Worm (Caenorhabditis elegans) whole organism, L4 larva: ENCODE results near the gene sds-22.

Source experiments
- F37D6.2 ChIP-seq: sonication (generic microtip); optimal IDR thresholded peaks from 2 replicates; lab custom pipeline; 2016; ENCODE audit warnings: mild to moderate bottlenecking, missing genetic modification characterization, missing compliant biosample characterization
- Y105C5A.15 ChIP-seq: fragments of 200-800 bp; sonication (Bioruptor generic); IDR thresholded peaks from 2 replicates; pipeline ENCODE4 v1.3.6; 2022; ENCODE audit warnings: missing genetic modification characterization, missing compliant biosample characterization
- Y5F2A.4 ChIP-seq: fragments of 200-800 bp; sonication (Bioruptor generic); optimal IDR thresholded peaks from 2 replicates; lab custom pipeline; 2018; ENCODE audit warnings: mild to moderate bottlenecking, missing genetic modification characterization, missing compliant biosample characterization
- Y75B8A.6 ChIP-seq: fragments of 200-800 bp; sonication (Bioruptor generic); IDR thresholded peaks from 2 replicates; pipeline ENCODE4 v1.3.6; 2022; ENCODE audit warnings: missing genetic modification reagents, missing genetic modification characterization, missing compliant biosample characterization
- aha-1 ChIP-seq: fragments of 150-350 bp; peaks from one replicate; lab custom pipeline; 2014; ENCODE audit warnings: missing biosample characterization, missing genetic modification characterization
- ama-1 ChIP-seq: fragments of 150-350 bp; optimal IDR thresholded peaks from 2 replicates; lab custom pipeline; 2014; ENCODE audit warnings: inconsistent platforms, mixed read lengths
- ceh-44 ChIP-seq: fragments of 200-800 bp; sonication (Bioruptor generic); IDR thresholded peaks from 2 replicates; pipeline ENCODE4 v1.3.6; 2022; ENCODE audit warnings: missing genetic modification reagents, missing genetic modification characterization, missing compliant biosample characterization
- cey-2 ChIP-seq: sonication (generic microtip); optimal IDR thresholded peaks from 3 replicates; lab custom pipeline; 2017; ENCODE audit warnings: missing genetic modification characterization, mild to moderate bottlenecking, missing compliant biosample characterization, antibody characterized with exemption, borderline replicate concordance; ENCODE audit not compliant: insufficient read depth
- ctbp-1 ChIP-seq: fragments of 200-800 bp; sonication (Bioruptor generic); IDR thresholded peaks from 2 replicates; pipeline ENCODE4 v1.3.6; 2022; ENCODE audit warnings: missing genetic modification reagents, missing genetic modification characterization, missing compliant biosample characterization
- daf-16 ChIP-seq, 3 experiments: sonication (generic microtip); optimal IDR thresholded peaks; 2 replicates each; lab custom pipeline; 2016 to 2017; ENCODE audit warnings: missing genetic modification characterization in 3 of 3, missing genetic modification reagents in 3 of 3, mild to moderate bottlenecking in 2 of 3, missing compliant biosample characterization in 2 of 3, missing biosample characterization in 1 of 3, moderate library complexity in 1 of 3
- hif-1 ChIP-seq, 2 experiments: sonication (generic microtip); optimal IDR thresholded peaks; 2 replicates each; lab custom pipeline; 2016 to 2017; ENCODE audit warnings: missing compliant biosample characterization in 2 of 2, missing genetic modification characterization in 2 of 2, missing genetic modification reagents in 2 of 2, missing genotype in 2 of 2, mild to moderate bottlenecking in 1 of 2
- hlh-11 ChIP-seq: fragments of 200-800 bp; sonication (Bioruptor generic); optimal IDR thresholded peaks from 2 replicates; lab custom pipeline; 2018; ENCODE audit warnings: mild to moderate bottlenecking, missing genetic modification characterization, missing compliant biosample characterization
- lim-7 ChIP-seq: fragments of 200-800 bp; sonication (Bioruptor generic); IDR thresholded peaks from 2 replicates; pipeline ENCODE4 v1.3.6; 2022; ENCODE audit warnings: missing genetic modification characterization, missing compliant biosample characterization
- lin-1 ChIP-seq: fragments of 200-800 bp; sonication (Bioruptor generic); IDR thresholded peaks from 2 replicates; pipeline ENCODE4 v1.3.6; 2022; ENCODE audit warnings: missing genetic modification reagents, missing genetic modification characterization, missing compliant biosample characterization
- lin-13 ChIP-seq: fragments of 150-350 bp; optimal IDR thresholded peaks from 2 replicates; lab custom pipeline; 2014; ENCODE audit warnings: missing biosample characterization, missing genetic modification reagents, missing genetic modification characterization
- lin-15B ChIP-seq: fragments of 150-350 bp; sonication (generic microtip); optimal IDR thresholded peaks from 3 replicates; lab custom pipeline; 2014; ENCODE audit warnings: missing biosample characterization, missing genetic modification characterization
- lin-38 ChIP-seq: fragments of 200-800 bp; sonication (Bioruptor generic); IDR thresholded peaks from 2 replicates; pipeline ENCODE4 v1.3.6; 2022; ENCODE audit warnings: missing genetic modification reagents, missing genetic modification characterization, missing compliant biosample characterization
- mdl-1 ChIP-seq, 2 experiments: fragments of 150-350 bp in 1 of 2; sonication (generic microtip) in 1 of 2; optimal IDR thresholded peaks; 2 replicates each; lab custom pipeline; 2014 to 2017; ENCODE audit warnings: missing biosample characterization in 2 of 2, missing genetic modification characterization in 2 of 2
- mdt-29 ChIP-seq: fragments of 200-800 bp; sonication (Bioruptor generic); IDR thresholded peaks from 2 replicates; pipeline ENCODE4 v1.3.6; 2022; ENCODE audit warnings: missing genetic modification reagents, missing genetic modification characterization, missing compliant biosample characterization
- mes-2 ChIP-seq: sonication (generic microtip); optimal IDR thresholded peaks from 2 replicates; lab custom pipeline; 2016; ENCODE audit warnings: missing genotype, mild to moderate bottlenecking, missing genetic modification characterization, missing compliant biosample characterization; ENCODE audit not compliant: poor library complexity, severe bottlenecking
- mxl-2 ChIP-seq: fragments of 200-800 bp; sonication (Bioruptor generic); conservative IDR thresholded peaks from 2 replicates; pipeline ENCODE4 v1.3.6; 2022; ENCODE audit warnings: missing genetic modification reagents, missing genetic modification characterization, missing compliant biosample characterization
- nhr-11 ChIP-seq: fragments of 150-350 bp; optimal IDR thresholded peaks from 2 replicates; lab custom pipeline; 2014; ENCODE audit warnings: missing biosample characterization, missing genetic modification characterization
- nhr-25 ChIP-seq: sonication (generic microtip); optimal IDR thresholded peaks from 2 replicates; lab custom pipeline; 2017; ENCODE audit warnings: missing genetic modification characterization, mild to moderate bottlenecking, missing compliant biosample characterization, antibody characterized with exemption, moderate library complexity, borderline replicate concordance; ENCODE audit not compliant: insufficient read depth
- nhr-48 ChIP-seq: sonication (generic microtip); optimal IDR thresholded peaks from 2 replicates; lab custom pipeline; 2016; ENCODE audit warnings: mild to moderate bottlenecking, missing genetic modification characterization, missing compliant biosample characterization
- nhr-6 ChIP-seq: fragments of 150-350 bp; optimal IDR thresholded peaks from 2 replicates; lab custom pipeline; 2014; ENCODE audit warnings: missing biosample characterization, missing genetic modification characterization
- pha-4 ChIP-seq, 2 experiments: fragments of 150-350 bp in 1 of 2; fragments of 200-800 bp in 1 of 2; sonication (Bioruptor generic) in 1 of 2; IDR thresholded peaks in 1 of 2; optimal IDR thresholded peaks in 1 of 2; 2 replicates each; pipeline versions ENCODE4 v1.3.6 to Lab custom; 2014 to 2022; ENCODE audit warnings: missing genetic modification characterization in 2 of 2, missing genetic modification reagents in 2 of 2, missing biosample characterization in 1 of 2, missing compliant biosample characterization in 1 of 2
- sdz-12 ChIP-seq: fragments of 200-800 bp; sonication (Bioruptor generic); optimal IDR thresholded peaks from 2 replicates; lab custom pipeline; 2018; ENCODE audit warnings: mild to moderate bottlenecking, missing genetic modification characterization, missing compliant biosample characterization
- set-16 ChIP-seq: fragments of 200-800 bp; sonication (Bioruptor generic); IDR thresholded peaks from 2 replicates; pipeline ENCODE4 v1.3.6; 2022; ENCODE audit warnings: missing genetic modification reagents, missing genetic modification characterization, missing compliant biosample characterization
- snpc-1.2 ChIP-seq: fragments of 200-800 bp; sonication (Bioruptor generic); IDR thresholded peaks from 2 replicates; pipeline ENCODE4 v1.3.6; 2022; ENCODE audit warnings: missing genetic modification reagents, missing genetic modification characterization, missing compliant biosample characterization
- snpc-4 ChIP-seq: fragments of 150-350 bp; optimal IDR thresholded peaks from 2 replicates; lab custom pipeline; 2014; ENCODE audit warnings: missing biosample characterization, missing genetic modification characterization
- spr-3 ChIP-seq: fragments of 200-800 bp; sonication (Bioruptor generic); optimal IDR thresholded peaks from 2 replicates; lab custom pipeline; 2018; ENCODE audit warnings: mild to moderate bottlenecking, missing genetic modification characterization, missing compliant biosample characterization
- tag-97 ChIP-seq: fragments of 200-800 bp; sonication (Bioruptor generic); IDR thresholded peaks from 2 replicates; pipeline ENCODE4 v1.3.6; 2022; ENCODE audit warnings: missing genetic modification characterization, missing compliant biosample characterization
- tra-1 ChIP-seq: fragments of 200-800 bp; sonication (Bioruptor generic); IDR thresholded peaks from 2 replicates; pipeline ENCODE4 v1.3.6; 2022; ENCODE audit warnings: missing genetic modification reagents, missing genetic modification characterization, missing compliant biosample characterization
- unc-39 ChIP-seq: sonication (generic microtip); optimal IDR thresholded peaks from 2 replicates; lab custom pipeline; 2017; ENCODE audit warnings: missing biosample characterization, missing genetic modification characterization
- unc-62 ChIP-seq, 3 experiments: fragments of 150-350 bp in 1 of 3; sonication (generic microtip); optimal IDR thresholded peaks in 2 of 3; peaks in 1 of 3; 1 replicate in 1 of 3; 2 replicates in 2 of 3; lab custom pipeline; 2014 to 2017; ENCODE audit warnings: missing biosample characterization in 3 of 3, missing genetic modification characterization in 3 of 3, missing genetic modification reagents in 3 of 3, missing genotype in 1 of 3
- vab-7 ChIP-seq: fragments of 200-800 bp; sonication (Bioruptor generic); IDR thresholded peaks from 2 replicates; pipeline ENCODE4 v1.3.6; 2022; ENCODE audit warnings: missing genetic modification reagents, missing genetic modification characterization, missing compliant biosample characterization
- zip-2 ChIP-seq: fragments of 150-350 bp; optimal IDR thresholded peaks from 2 replicates; lab custom pipeline; 2014; ENCODE audit warnings: missing biosample characterization, missing genetic modification characterization
- ztf-7 ChIP-seq: fragments of 150-350 bp; optimal IDR thresholded peaks from 2 replicates; lab custom pipeline; 2014; ENCODE audit warnings: missing biosample characterization, missing genetic modification characterization

The sds-22 gene

DNA sequence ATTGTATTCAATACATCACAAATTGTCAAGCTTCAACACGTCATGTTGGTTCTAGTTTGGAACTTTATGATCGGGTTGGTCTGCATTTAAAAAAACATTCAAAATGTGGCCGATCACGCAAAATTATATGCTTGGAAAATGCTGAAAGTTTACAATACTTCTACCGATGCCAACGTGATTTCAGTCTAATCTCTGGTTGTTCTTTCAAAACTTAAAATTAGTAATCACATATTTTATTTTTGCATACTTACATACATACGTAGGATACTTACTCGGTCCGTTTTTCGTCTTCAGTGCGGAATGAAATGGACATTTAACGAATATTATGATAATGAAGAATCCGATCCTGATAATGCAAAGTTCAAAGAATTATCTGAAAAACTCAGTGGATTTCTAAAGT lies 33.1 kb upstream of the sds-22 start, which contains the start of gene srw-62:
Gene srw-62, plus strand, starts transcription at position 301 of the 400 bp plus-strand sequence.
- TF ChIP-seq ceh-44 (no peak), aha-1 (tag; lab: Kevin White, UChicago) (peak; percentile 4)

DNA sequence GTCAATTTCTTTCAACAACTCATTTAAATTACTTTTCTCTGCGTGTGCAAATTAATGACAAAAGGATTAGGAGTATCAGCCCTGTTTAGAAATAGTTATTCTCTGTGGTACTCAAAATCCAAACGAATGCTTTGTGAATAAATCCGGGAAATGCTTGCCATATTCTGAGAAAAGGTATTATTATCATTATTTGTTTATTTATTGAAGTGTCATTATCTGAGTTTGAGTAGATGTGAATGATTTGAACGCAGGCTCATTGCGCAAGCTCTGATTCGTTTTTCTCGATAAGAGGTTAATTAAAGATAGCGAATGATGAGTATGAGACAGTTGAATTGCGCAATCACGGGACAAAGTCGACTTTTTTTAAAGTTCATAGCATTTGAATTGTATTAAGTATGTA lies 30.3 kb upstream of the sds-22 start:
- no peak for TF ChIP-seq sdz-12 (GFP tag; lab: Kevin White, UChicago)
- peak in 1 of 2 experiments; percentile 89 for TF ChIP-seq unc-62 (GFP tag; optimal IDR thresholded peaks at IDR 0.05 in 1 of 2; lab: Kevin White, UChicago)
- TF ChIP-seq unc-62 (tag; optimal IDR thresholded peaks at IDR 0.05; lab: Kevin White, UChicago), result no peak
- TF ChIP-seq aha-1 (tag; lab: Kevin White, UChicago), result peak; percentile 66

DNA sequence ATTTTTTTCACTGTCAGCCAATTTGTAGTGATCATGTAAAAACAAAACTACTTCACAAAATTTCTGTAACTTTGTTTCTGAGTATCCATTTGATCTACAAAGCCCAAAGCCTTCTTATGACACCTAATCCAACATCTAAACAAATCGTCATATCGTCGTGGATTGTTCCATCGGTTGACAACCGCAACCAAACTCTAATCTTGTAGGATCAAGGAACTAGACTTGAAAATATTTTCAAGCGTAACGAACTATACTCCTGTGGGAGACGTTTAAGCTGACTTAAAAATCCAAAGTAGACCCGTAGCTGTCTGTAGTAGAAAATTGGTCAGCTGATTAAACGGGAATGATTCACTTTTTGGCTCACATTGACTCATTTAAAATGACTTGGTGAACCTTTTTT lies 28.6 kb upstream of the sds-22 start:
- TF ChIP-seq spr-3 (no peak), nhr-6 (tag; lab: Kevin White, UChicago) (no peak), nhr-25 (no peak), zip-2 (tag; lab: Kevin White, UChicago) (no peak), vab-7 (no peak), unc-62 (GFP tag; optimal IDR thresholded peaks at IDR 0.05 in 1 of 2; lab: Kevin White, UChicago) (peak in 1 of 2 experiments; percentile 92), unc-62 (tag; optimal IDR thresholded peaks at IDR 0.05; lab: Kevin White, UChicago) (no peak), F37D6.2 (tag; lab: Kevin White, UChicago) (no peak)

DNA sequence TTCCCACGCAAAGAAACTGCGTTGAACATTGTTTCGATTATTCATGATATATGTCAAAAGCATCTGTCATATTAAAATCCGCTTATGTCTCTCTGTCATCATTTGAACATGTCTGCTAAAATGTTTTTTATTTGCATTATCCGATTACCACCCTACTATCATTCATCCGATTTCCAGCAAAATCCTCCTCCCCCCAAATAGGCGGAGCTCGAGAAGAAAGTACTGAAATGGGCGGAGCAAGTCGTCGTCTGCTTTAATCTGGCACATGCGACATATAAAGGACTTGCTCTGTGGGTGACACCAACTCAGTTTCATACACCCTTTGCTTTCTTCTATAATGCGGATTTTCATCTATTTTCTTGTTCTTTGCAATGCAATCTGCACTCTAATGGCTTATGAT lies 26.1 kb upstream of the sds-22 start, which contains the start of gene T09A5.14:
Gene T09A5.14, plus strand, starts transcription at position 301 of the 400 bp plus-strand sequence.
- TF ChIP-seq Y5F2A.4 (GFP tag; lab: Kevin White, UChicago) (no peak), Y105C5A.15 (GFP tag; lab: Robert Waterston, UW) (no peak), ctbp-1 (GFP tag; lab: Robert Waterston, UW) (no peak), daf-16 (GFP tag; optimal IDR thresholded peaks at IDR 0.05; lab: Kevin White, UChicago) (no peak), daf-16 (tag; optimal IDR thresholded peaks at IDR 0.05; lab: Kevin White, UChicago) (no peak), nhr-25 (no peak), F37D6.2 (tag; lab: Kevin White, UChicago) (no peak), ztf-7 (no peak), lin-38 (GFP tag; lab: Robert Waterston, UW) (no peak), snpc-1.2 (no peak)
- TF ChIP-seq, all 104 proteins: peak for 0

DNA sequence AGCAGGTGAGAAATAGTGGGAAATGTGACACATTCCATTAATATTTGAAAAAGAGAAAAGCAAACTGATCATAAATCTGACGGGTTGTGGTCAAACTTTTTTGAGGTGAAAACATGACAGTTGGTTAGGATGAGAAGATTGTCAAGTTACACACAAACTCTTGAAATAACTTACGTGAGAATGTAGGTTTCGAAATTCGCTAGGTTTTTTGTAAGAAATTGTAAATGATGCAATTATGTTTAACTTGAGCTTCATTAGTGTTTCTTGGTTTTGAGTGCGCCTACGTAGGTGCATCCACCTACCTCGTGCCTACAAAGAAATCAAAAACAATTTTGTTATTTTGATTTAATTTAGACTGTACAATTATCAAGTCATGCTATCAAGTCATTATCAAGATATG lies 22.9 kb upstream of the sds-22 start, which contains the start of gene cex-2:
Gene cex-2, minus strand, starts transcription at position 101 of the 400 bp plus-strand sequence.
- TF ChIP-seq ama-1 (lab: Kevin White, UChicago), result no peak
- no peak for TF ChIP-seq mes-2 (tag; lab: Kevin White, UChicago)
- TF ChIP-seq lim-7, result no peak
- no peak for TF ChIP-seq nhr-11 (tag; lab: Kevin White, UChicago)
- no peak for TF ChIP-seq lin-13 (GFP tag; lab: Kevin White, UChicago)
- no peak for TF ChIP-seq Y5F2A.4 (GFP tag; lab: Kevin White, UChicago)
- TF ChIP-seq nhr-48 (tag; lab: Kevin White, UChicago), result no peak
- no peak for TF ChIP-seq lin-1 (GFP tag; lab: Robert Waterston, UW)
- no peak for TF ChIP-seq ctbp-1 (GFP tag; lab: Robert Waterston, UW)
- TF ChIP-seq lin-15B (tag; lab: Kevin White, UChicago), result no peak
- no peak for TF ChIP-seq mdt-29 (GFP tag; lab: Robert Waterston, UW)
- no peak for TF ChIP-seq cey-2
- TF ChIP-seq, all 104 proteins: peak for 0

DNA sequence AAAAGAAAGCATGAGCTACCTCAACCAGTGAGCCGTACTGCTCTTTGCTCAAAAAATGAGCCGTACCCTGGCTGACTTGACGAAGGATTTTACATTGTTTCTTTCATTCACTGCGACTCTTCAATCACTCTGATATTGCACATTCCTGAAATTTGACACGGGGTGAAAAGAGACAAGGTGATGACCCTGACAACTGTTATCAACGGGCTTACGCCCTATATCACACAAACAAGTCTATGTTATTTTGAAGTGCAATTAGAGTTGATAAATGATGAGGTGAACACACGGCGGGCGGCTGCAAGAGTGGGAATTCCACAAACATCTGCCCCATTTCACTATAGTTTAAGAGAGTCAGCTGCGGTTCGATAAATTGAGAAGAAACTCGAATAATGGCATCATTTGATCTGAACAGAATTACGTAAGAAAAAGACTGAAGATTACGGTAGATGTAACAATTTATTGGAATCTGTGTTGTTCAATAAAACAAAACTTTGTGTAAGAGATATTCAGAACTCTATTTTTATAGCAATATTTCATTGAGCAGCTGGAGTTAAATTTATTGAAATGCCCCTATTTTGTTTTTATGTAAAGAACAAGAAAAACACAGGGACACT lies 21.5 kb upstream of the sds-22 start:
- TF ChIP-seq snpc-4 (tag; lab: Kevin White, UChicago), result no peak
- no peak for TF ChIP-seq unc-39
- no peak for TF ChIP-seq tag-97 (GFP tag; lab: Robert Waterston, UW)
- peak; percentile 45 for TF ChIP-seq nhr-11 (tag; lab: Kevin White, UChicago)
- no peak for TF ChIP-seq mdl-1 (tag; optimal IDR thresholded peaks at IDR 0.05; lab: Kevin White, UChicago)
- TF ChIP-seq mxl-2 (GFP tag; lab: Robert Waterston, UW), result no peak
- no peak for TF ChIP-seq Y75B8A.6 (GFP tag; lab: Robert Waterston, UW)
- TF ChIP-seq hif-1 (tag; optimal IDR thresholded peaks at IDR 0.05; lab: Kevin White, UChicago), result peak in 1 of 2 experiments; percentile 36
- TF ChIP-seq nhr-25, result no peak
- no peak for TF ChIP-seq pha-4 (GFP tag; IDR thresholded peaks at IDR 0.05; lab: Robert Waterston, UW)
- TF ChIP-seq pha-4 (tag; optimal IDR thresholded peaks at IDR 0.05; lab: Kevin White, UChicago), result no peak
- TF ChIP-seq hlh-11 (tag; lab: Kevin White, UChicago), result peak; percentile 64
- TF ChIP-seq set-16 (GFP tag; lab: Robert Waterston, UW), result no peak
- no peak for TF ChIP-seq ceh-44
- no peak for TF ChIP-seq tra-1 (GFP tag; lab: Robert Waterston, UW)
